Fruit fly (Drosophila melanogaster) whole organism, adult: ENCODE measurements around the gene CG46463.

ENCODE experiments used
- CG11617 ChIP-seq: fragments of 200-800 bp; sonication (Bioruptor generic); optimal IDR thresholded peaks from 2 replicates; lab custom pipeline; 2017; ENCODE audit warnings: mild to moderate bottlenecking, missing biosample characterization, missing genetic modification reagents, missing genetic modification characterization
- CG12768 ChIP-seq: fragments of 200-800 bp; sonication (Bioruptor generic); optimal IDR thresholded peaks from 2 replicates; lab custom pipeline; 2017; ENCODE audit warnings: missing biosample characterization, missing genetic modification characterization, mild to moderate bottlenecking, moderate library complexity, missing genetic modification reagents
- CG14711 ChIP-seq: fragments of 200-800 bp; sonication (Bioruptor generic); optimal IDR thresholded peaks from 2 replicates; lab custom pipeline; 2018; ENCODE audit warnings: missing biosample characterization, mild to moderate bottlenecking, missing genetic modification characterization, moderate library complexity
- CG1620 ChIP-seq: fragments of 200-800 bp; sonication (Bioruptor generic); optimal IDR thresholded peaks from 2 replicates; lab custom pipeline; 2016; ENCODE audit warnings: missing biosample characterization, missing genetic modification characterization
- CG33017 ChIP-seq: fragments of 200-800 bp; sonication (Bioruptor generic); optimal IDR thresholded peaks from 2 replicates; lab custom pipeline; 2018; ENCODE audit warnings: missing biosample characterization, mild to moderate bottlenecking, missing genetic modification characterization, moderate library complexity
- CG5204 ChIP-seq: fragments of 200-800 bp; sonication (Bioruptor generic); optimal IDR thresholded peaks from 2 replicates; lab custom pipeline; 2016; ENCODE audit warnings: missing biosample characterization, missing genetic modification characterization
- CG7045 ChIP-seq: fragments of 200-800 bp; sonication (Bioruptor generic); optimal IDR thresholded peaks from 2 replicates; lab custom pipeline; 2017; ENCODE audit warnings: missing biosample characterization, mild to moderate bottlenecking, missing genetic modification characterization
- CG7101 ChIP-seq: fragments of 200-800 bp; sonication (Bioruptor generic); optimal IDR thresholded peaks from 2 replicates; lab custom pipeline; 2018; ENCODE audit warnings: missing biosample characterization, mild to moderate bottlenecking, missing genetic modification characterization, moderate library complexity
- Clk ChIP-seq: fragments of 200-800 bp; sonication (Bioruptor generic); optimal IDR thresholded peaks from 2 replicates; lab custom pipeline; 2017; ENCODE audit warnings: missing biosample characterization, missing genetic modification characterization
- Crg-1 ChIP-seq: fragments of 200-800 bp; sonication (Bioruptor generic); optimal IDR thresholded peaks from 2 replicates; lab custom pipeline; 2016; ENCODE audit warnings: missing biosample characterization, missing genetic modification characterization
- Hr96 ChIP-seq: fragments of 200-800 bp; sonication (Bioruptor generic); optimal IDR thresholded peaks from 2 replicates; lab custom pipeline; 2016; ENCODE audit warnings: missing biosample characterization, missing genetic modification characterization
- Mnt ChIP-seq: fragments of 200-800 bp; sonication (Bioruptor generic); optimal IDR thresholded peaks from 2 replicates; lab custom pipeline; 2016; ENCODE audit warnings: missing biosample characterization, mild to moderate bottlenecking, missing genetic modification characterization
- bab1 ChIP-seq: fragments of 200-800 bp; sonication (Bioruptor generic); optimal IDR thresholded peaks from 3 replicates; lab custom pipeline; 2019; ENCODE audit warnings: missing biosample characterization, mild to moderate bottlenecking, missing genetic modification characterization, moderate library complexity
- cic ChIP-seq: fragments of 200-800 bp; sonication (Bioruptor generic); optimal IDR thresholded peaks from 2 replicates; lab custom pipeline; 2017; ENCODE audit warnings: missing biosample characterization, mild to moderate bottlenecking, missing genetic modification characterization, moderate library complexity
- cnc ChIP-seq, 2 experiments: fragments of >200 bp; optimal IDR thresholded peaks; 2 replicates each; lab custom pipeline; 2017
- kay ChIP-seq: fragments of 200-800 bp; sonication (Bioruptor generic); peaks from one replicate; lab custom pipeline; 2016; ENCODE audit warnings: missing biosample characterization, missing genetic modification characterization, borderline replicate concordance
- ovo ChIP-seq: fragments of 200-800 bp; sonication (Bioruptor generic); optimal IDR thresholded peaks from 2 replicates; lab custom pipeline; 2016; ENCODE audit warnings: missing biosample characterization, missing genetic modification characterization
- pad ChIP-seq: fragments of 200-800 bp; sonication (Bioruptor generic); optimal IDR thresholded peaks from 3 replicates; lab custom pipeline; 2017; ENCODE audit warnings: missing biosample characterization, missing genetic modification characterization, mild to moderate bottlenecking, moderate library complexity, missing genetic modification reagents
- tj ChIP-seq: fragments of 200-800 bp; sonication (Bioruptor generic); optimal IDR thresholded peaks from 3 replicates; lab custom pipeline; 2017; ENCODE audit warnings: missing biosample characterization, mild to moderate bottlenecking, missing genetic modification characterization, moderate library complexity
- toe ChIP-seq: fragments of 200-800 bp; sonication (Bioruptor generic); optimal IDR thresholded peaks from 2 replicates; lab custom pipeline; 2016; ENCODE audit warnings: missing biosample characterization, missing genetic modification characterization

Gene CG46463

dm6 chr3L:3472063-3472528 is 11.0 kb downstream of the CG46463 start, which contains the start of the genes CG32267 and CG42324:
Gene CG32267 (minus strand): TSS chr3L:3472113.
Gene CG42324 (plus strand): TSS chr3L:3472447.
- peak; percentile 75 for TF ChIP-seq Mnt (GFP tag; lab: Kevin White, UChicago)
- no peak for TF ChIP-seq CG5204 (GFP tag; lab: Kevin White, UChicago)
- no peak for TF ChIP-seq Crg-1
- no peak for TF ChIP-seq toe (GFP tag; lab: Kevin White, UChicago)
- no peak for TF ChIP-seq CG14711 (tag; lab: Kevin White, UChicago)
- peak; percentile 17 for TF ChIP-seq bab1 (GFP tag; lab: Kevin White, UChicago)
- TF ChIP-seq Clk (GFP tag; lab: Kevin White, UChicago), result no peak
- no peak for TF ChIP-seq pad (GFP tag; lab: Kevin White, UChicago)
- no peak for TF ChIP-seq CG7045 (GFP tag; lab: Kevin White, UChicago)
- TF ChIP-seq kay (GFP tag; lab: Kevin White, UChicago), result peak; percentile 3
- no peak for TF ChIP-seq tj (GFP tag; lab: Kevin White, UChicago)
- TF ChIP-seq cnc (optimal IDR thresholded peaks at IDR 0.05; lab: Kevin White, UChicago), result no peak
- no peak for TF ChIP-seq CG12768 (GFP tag; lab: Kevin White, UChicago)

DNA sequence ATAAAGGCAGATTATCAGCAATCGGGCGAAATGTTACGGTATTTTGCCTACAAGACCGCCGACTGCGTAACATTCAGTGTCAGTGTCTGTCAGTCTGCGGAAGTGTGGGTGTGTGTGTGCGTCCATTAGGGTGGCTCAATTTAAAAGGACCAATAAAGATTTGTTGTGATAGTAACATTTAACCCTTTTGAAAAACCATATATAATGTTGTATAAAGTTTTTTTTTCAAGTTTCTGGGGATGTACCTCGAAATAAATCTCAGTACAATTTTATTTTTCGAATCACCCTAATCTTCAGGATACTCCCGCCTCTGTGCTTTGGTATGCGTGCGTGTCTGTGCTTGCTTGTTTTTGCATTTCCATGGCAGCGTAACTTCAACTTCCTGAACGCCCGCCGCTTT is 11.7 kb downstream of the CG46463 start:
- TF ChIP-seq cnc (optimal IDR thresholded peaks at IDR 0.05; lab: Kevin White, UChicago) (no peak), tj (GFP tag; lab: Kevin White, UChicago) (peak; percentile 0), cic (GFP tag; lab: Kevin White, UChicago) (no peak), Mnt (GFP tag; lab: Kevin White, UChicago) (no peak), kay (GFP tag; lab: Kevin White, UChicago) (no peak), CG14711 (tag; lab: Kevin White, UChicago) (peak; percentile 50), CG33017 (tag; lab: Kevin White, UChicago) (peak; percentile 79), Clk (GFP tag; lab: Kevin White, UChicago) (peak; percentile 58), CG1620 (GFP tag; lab: Kevin White, UChicago) (no peak), Hr96 (GFP tag; lab: Kevin White, UChicago) (peak; percentile 42), CG7045 (GFP tag; lab: Kevin White, UChicago) (peak; percentile 86), CG11617 (GFP tag; lab: Kevin White, UChicago) (peak; percentile 17), pad (GFP tag; lab: Kevin White, UChicago) (peak; percentile 6), CG7101 (tag; lab: Kevin White, UChicago) (peak; percentile 52), CG5204 (GFP tag; lab: Kevin White, UChicago) (peak; percentile 81), toe (GFP tag; lab: Kevin White, UChicago) (peak; percentile 67), bab1 (GFP tag; lab: Kevin White, UChicago) (no peak), Crg-1 (no peak), CG12768 (GFP tag; lab: Kevin White, UChicago) (peak; percentile 73)

DNA sequence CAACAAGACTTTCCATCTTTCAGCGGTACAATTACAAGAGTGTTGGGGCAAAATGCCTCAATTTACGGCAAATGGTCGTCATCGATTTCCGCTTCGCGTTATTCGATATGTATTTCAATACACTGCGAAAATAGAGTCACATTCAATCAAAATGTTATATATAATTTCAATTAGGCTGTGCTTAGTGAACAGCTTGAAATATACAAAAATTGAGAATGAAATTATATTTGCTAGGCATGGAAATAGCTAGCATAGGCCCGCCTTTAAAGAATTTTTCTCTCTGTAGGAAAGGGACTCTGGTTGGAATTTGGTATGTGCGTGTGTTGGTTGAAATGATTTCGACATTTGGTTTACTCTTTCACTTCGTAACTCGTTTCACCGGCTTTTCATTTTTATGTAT is 18.4 kb downstream of the CG46463 start:
- TF ChIP-seq pad (GFP tag; lab: Kevin White, UChicago), result no peak
- TF ChIP-seq CG7045 (GFP tag; lab: Kevin White, UChicago), result no peak
- no peak for TF ChIP-seq CG33017 (tag; lab: Kevin White, UChicago)
- no peak for TF ChIP-seq CG14711 (tag; lab: Kevin White, UChicago)
- TF ChIP-seq cnc (optimal IDR thresholded peaks at IDR 0.05; lab: Kevin White, UChicago), result no peak
- no peak for TF ChIP-seq CG11617 (GFP tag; lab: Kevin White, UChicago)
- TF ChIP-seq CG1620 (GFP tag; lab: Kevin White, UChicago), result no peak
- TF ChIP-seq bab1 (GFP tag; lab: Kevin White, UChicago), result no peak
- TF ChIP-seq CG7101 (tag; lab: Kevin White, UChicago), result no peak

DNA sequence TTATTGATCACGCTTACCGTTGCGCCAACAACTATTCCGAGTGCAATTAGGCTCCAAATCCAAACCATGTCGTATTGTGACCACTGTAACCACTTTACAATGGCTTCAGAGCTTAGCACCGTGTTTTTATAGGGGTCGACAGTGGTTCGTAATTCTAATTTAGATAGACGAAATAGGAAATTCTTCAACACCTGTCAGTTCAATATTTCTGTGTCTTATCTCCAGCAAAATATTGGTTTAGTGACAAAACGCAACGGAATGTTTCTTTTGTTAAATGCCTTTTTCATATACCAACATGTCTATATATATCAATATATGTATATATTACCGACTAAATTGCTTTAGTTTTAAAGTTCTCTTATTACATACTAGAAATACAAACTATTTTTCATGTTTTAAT is 23.4 kb downstream of the CG46463 start, which contains the start of gene CG43074:
Gene CG43074 (minus strand): TSS at position 101 of the 400 bp plus-strand sequence.
- TF ChIP-seq toe (GFP tag; lab: Kevin White, UChicago), result no peak

- TF ChIP-seq Crg-1 (no peak), toe (GFP tag; lab: Kevin White, UChicago) (no peak), bab1 (GFP tag; lab: Kevin White, UChicago) (no peak), CG7101 (tag; lab: Kevin White, UChicago) (peak; percentile 50), cic (GFP tag; lab: Kevin White, UChicago) (no peak), pad (GFP tag; lab: Kevin White, UChicago) (no peak), CG12768 (GFP tag; lab: Kevin White, UChicago) (no peak), tj (GFP tag; lab: Kevin White, UChicago) (peak; percentile 20), CG11617 (GFP tag; lab: Kevin White, UChicago) (peak; percentile 14), Mnt (GFP tag; lab: Kevin White, UChicago) (no peak), CG14711 (tag; lab: Kevin White, UChicago) (peak; percentile 50), Hr96 (GFP tag; lab: Kevin White, UChicago) (peak; percentile 18), kay (GFP tag; lab: Kevin White, UChicago) (peak; percentile 58), CG5204 (GFP tag; lab: Kevin White, UChicago) (no peak), cnc (optimal IDR thresholded peaks at IDR 0.05; lab: Kevin White, UChicago) (peak; percentile 68 to 76), ovo (no peak), CG1620 (GFP tag; lab: Kevin White, UChicago) (no peak), CG7045 (GFP tag; lab: Kevin White, UChicago) (peak; percentile 1), CG33017 (tag; lab: Kevin White, UChicago) (peak; percentile 0), Clk (GFP tag; lab: Kevin White, UChicago) (no peak)
These were observed 24.1 kb downstream of the CG46463 start for dm6 chr3L:3485088-3485710.
